Fruit fly (Drosophila melanogaster) whole organism, wandering third instar larva: Measurements from ENCODE around the gene colt.

Source experiments
- Abd-B ChIP-seq: fragments of >200 bp; optimal IDR thresholded peaks from 2 replicates; lab custom pipeline; 2017; ENCODE audit warnings: missing biosample characterization, missing genetic modification characterization
- CG32264 ChIP-seq: fragments of 200-800 bp; sonication (Bioruptor generic); optimal IDR thresholded peaks from 2 replicates; lab custom pipeline; 2016; ENCODE audit warnings: missing biosample characterization, missing genetic modification characterization
- CG9705 ChIP-seq: fragments of 200-800 bp; sonication (Bioruptor generic); optimal IDR thresholded peaks from 2 replicates; lab custom pipeline; 2018; ENCODE audit warnings: missing biosample characterization, mild to moderate bottlenecking, missing genetic modification characterization
- CrebA ChIP-seq: fragments of 200-800 bp; sonication (Bioruptor generic); optimal IDR thresholded peaks from 2 replicates; lab custom pipeline; 2016; ENCODE audit warnings: missing biosample characterization, mild to moderate bottlenecking, missing genetic modification characterization, borderline replicate concordance
- Dfd ChIP-seq: fragments of >200 bp; optimal IDR thresholded peaks from 2 replicates; lab custom pipeline; 2017; ENCODE audit warnings: missing biosample characterization, missing genetic modification characterization
- Dif ChIP-seq: fragments of 200-275, 200-300 bp; sonication (Bioruptor generic); optimal IDR thresholded peaks from 2 replicates; lab custom pipeline; 2018; ENCODE audit warnings: missing biosample characterization, missing genetic modification characterization; ENCODE audit not compliant: partially characterized antibody
- GATAd ChIP-seq: sonication (Bioruptor generic); optimal IDR thresholded peaks from 2 replicates; lab custom pipeline; 2016; ENCODE audit warnings: missing biosample characterization, missing genetic modification characterization
- HLH106 ChIP-seq: fragments of 200-800 bp; optimal IDR thresholded peaks from 3 replicates; lab custom pipeline; 2019; ENCODE audit warnings: missing biosample characterization, mild to moderate bottlenecking, missing genetic modification characterization, moderate library complexity
- Hnf4 ChIP-seq: fragments of 200-800 bp; sonication (Bioruptor generic); optimal IDR thresholded peaks from 2 replicates; lab custom pipeline; 2016; ENCODE audit warnings: missing biosample characterization, mild to moderate bottlenecking, missing genetic modification characterization
- Hr78 ChIP-seq: fragments of >200 bp; optimal IDR thresholded peaks from 2 replicates; lab custom pipeline; 2017; ENCODE audit warnings: missing biosample characterization, missing genetic modification characterization
- Hr83 ChIP-seq: fragments of 200-300 bp; sonication (Bioruptor generic); optimal IDR thresholded peaks from 2 replicates; lab custom pipeline; 2016; ENCODE audit warnings: missing biosample characterization, mild to moderate bottlenecking, missing genetic modification characterization, moderate library complexity; ENCODE audit not compliant: poor library complexity, severe bottlenecking
- Jra ChIP-seq: sonication (Bioruptor generic); optimal IDR thresholded peaks from 2 replicates; lab custom pipeline; 2016; ENCODE audit warnings: missing biosample characterization, missing genetic modification characterization
- Mio ChIP-seq: sonication (Bioruptor generic); optimal IDR thresholded peaks from 2 replicates; lab custom pipeline; 2016; ENCODE audit warnings: missing biosample characterization, missing genetic modification characterization
- Myc ChIP-seq: fragments of >200 bp; optimal IDR thresholded peaks from 2 replicates; lab custom pipeline; 2017
- N ChIP-seq: fragments of >200 bp; optimal IDR thresholded peaks from 2 replicates; lab custom pipeline; 2018; ENCODE audit warnings: missing biosample characterization, missing external identifiers, missing genetic modification characterization
- OdsH ChIP-seq: fragments of 200-800 bp; sonication (Bioruptor generic); optimal IDR thresholded peaks from 2 replicates; lab custom pipeline; 2016; ENCODE audit warnings: missing biosample characterization, mild to moderate bottlenecking, missing genetic modification characterization
- Rel ChIP-seq, 2 experiments: fragments of 200-800 bp; sonication (Bioruptor generic) in 1 of 2; optimal IDR thresholded peaks; 2 replicates in 1 of 2; 3 replicates in 1 of 2; lab custom pipeline; 2016 to 2019; ENCODE audit warnings: mild to moderate bottlenecking in 2 of 2, missing biosample characterization in 2 of 2, missing genetic modification characterization in 2 of 2, moderate library complexity in 1 of 2
- Sp1 ChIP-seq: fragments of 200-800 bp; sonication (Bioruptor generic); optimal IDR thresholded peaks from 3 replicates; lab custom pipeline; 2019; ENCODE audit warnings: missing biosample characterization, mild to moderate bottlenecking, missing genetic modification characterization, moderate library complexity
- Vsx2 ChIP-seq: fragments of 200-300, 225-300 bp; sonication (Bioruptor generic); optimal IDR thresholded peaks from 2 replicates; lab custom pipeline; 2018; ENCODE audit warnings: missing biosample characterization, missing genetic modification characterization; ENCODE audit not compliant: partially characterized antibody
- br ChIP-seq: fragments of 200-800 bp; sonication (Bioruptor generic); optimal IDR thresholded peaks from 2 replicates; lab custom pipeline; 2016; ENCODE audit warnings: missing biosample characterization, missing genetic modification characterization
- brk ChIP-seq: fragments of 200-800 bp; sonication (Bioruptor generic); optimal IDR thresholded peaks from 2 replicates; lab custom pipeline; 2016; ENCODE audit warnings: missing biosample characterization, mild to moderate bottlenecking, missing genetic modification characterization
- dl ChIP-seq, 2 experiments: fragments of 175-275, 200-275 bp in 1 of 2; fragments of 200-275 bp in 1 of 2; sonication (Bioruptor generic); optimal IDR thresholded peaks; lab custom pipeline; 2018; ENCODE audit warnings: mild to moderate bottlenecking in 2 of 2, missing biosample characterization in 2 of 2, missing genetic modification characterization in 2 of 2, moderate library complexity in 2 of 2; ENCODE audit not compliant: partially characterized antibody in 2 of 2, insufficient read depth in 1 of 2
- dmrt93B ChIP-seq: fragments of 200-800 bp; sonication (Bioruptor generic); optimal IDR thresholded peaks from 2 replicates; lab custom pipeline; 2018; ENCODE audit warnings: missing biosample characterization, mild to moderate bottlenecking, missing genetic modification characterization
- dsf ChIP-seq: sonication (Bioruptor generic); optimal IDR thresholded peaks from 2 replicates; lab custom pipeline; 2016; ENCODE audit warnings: missing biosample characterization, missing genetic modification characterization, borderline replicate concordance
- ey ChIP-seq: fragments of 200-800 bp; sonication (Bioruptor generic); optimal IDR thresholded peaks from 2 replicates; lab custom pipeline; 2016; ENCODE audit warnings: missing biosample characterization, missing genetic modification characterization
- foxo ChIP-seq, 2 experiments: fragments of 200-800 bp; sonication (Bioruptor generic); optimal IDR thresholded peaks; 2 replicates in 1 of 2; 3 replicates in 1 of 2; lab custom pipeline; 2016 to 2017; ENCODE audit warnings: missing biosample characterization in 2 of 2, missing genetic modification characterization in 2 of 2
- fru ChIP-seq: fragments of 200-800 bp; sonication (Bioruptor generic); optimal IDR thresholded peaks from 3 replicates; lab custom pipeline; 2016; ENCODE audit warnings: missing biosample characterization, mild to moderate bottlenecking, missing genetic modification characterization
- h ChIP-seq: fragments of 200-800 bp; sonication (Bioruptor generic); optimal IDR thresholded peaks from 3 replicates; lab custom pipeline; 2016; ENCODE audit warnings: missing biosample characterization, mild to moderate bottlenecking, missing genetic modification characterization
- jim ChIP-seq: fragments of 175-275, 200-325 bp; sonication (Bioruptor generic); optimal IDR thresholded peaks from 2 replicates; lab custom pipeline; 2016; ENCODE audit warnings: missing biosample characterization, mild to moderate bottlenecking, missing genetic modification characterization
- lola ChIP-seq: fragments of >200 bp; optimal IDR thresholded peaks from 2 replicates; lab custom pipeline; 2017; ENCODE audit warnings: missing biosample characterization, missing genetic modification characterization
- pan ChIP-seq: fragments of >200 bp; optimal IDR thresholded peaks from 2 replicates; lab custom pipeline; 2017
- psq ChIP-seq: fragments of 200-800 bp; sonication (Bioruptor generic); optimal IDR thresholded peaks from 3 replicates; lab custom pipeline; 2017; ENCODE audit warnings: missing biosample characterization, mild to moderate bottlenecking, missing genetic modification characterization, moderate library complexity
- rgr ChIP-seq: fragments of 200-800 bp; sonication (Bioruptor generic); optimal IDR thresholded peaks from 3 replicates; lab custom pipeline; 2016; ENCODE audit warnings: missing biosample characterization, mild to moderate bottlenecking, missing genetic modification characterization
- sage ChIP-seq: fragments of 200-800 bp; sonication (Bioruptor generic); optimal IDR thresholded peaks from 2 replicates; lab custom pipeline; 2016; ENCODE audit warnings: missing biosample characterization, mild to moderate bottlenecking, missing genetic modification characterization
- sv ChIP-seq: fragments of 200-800 bp; sonication (Bioruptor generic); optimal IDR thresholded peaks from 3 replicates; lab custom pipeline; 2016; ENCODE audit warnings: missing biosample characterization, missing genetic modification characterization
- tai ChIP-seq: sonication (Bioruptor generic); optimal IDR thresholded peaks from 2 replicates; lab custom pipeline; 2016; ENCODE audit warnings: missing biosample characterization, missing genetic modification characterization
- usp ChIP-seq: fragments of >200 bp; optimal IDR thresholded peaks from 2 replicates; lab custom pipeline; 2017; ENCODE audit warnings: missing biosample characterization, missing genetic modification characterization
- woc ChIP-seq: sonication (Bioruptor generic); optimal IDR thresholded peaks from 2 replicates; lab custom pipeline; 2016; ENCODE audit warnings: missing biosample characterization, mild to moderate bottlenecking, missing genetic modification characterization

Gene colt

dm6 chr2L:2760288-2760687 is 9.6 kb downstream of the colt start:
- TF ChIP-seq OdsH (no peak), br (GFP tag; lab: Kevin White, UChicago) (no peak), sv (GFP tag; lab: Kevin White, UChicago) (no peak), lola (GFP tag; lab: Kevin White, UChicago) (no peak), CrebA (GFP tag; lab: Kevin White, UChicago) (no peak), jim (no peak), h (GFP tag; lab: Kevin White, UChicago) (no peak), GATAd (no peak), Hnf4 (GFP tag; lab: Kevin White, UChicago) (no peak), Mio (GFP tag; lab: Kevin White, UChicago) (no peak), Rel (GFP tag; optimal IDR thresholded peaks at IDR 0.05; lab: Kevin White, UChicago) (no peak), Rel (tag; optimal IDR thresholded peaks at IDR 0.05; lab: Kevin White, UChicago) (no peak), CG9705 (GFP tag; lab: Kevin White, UChicago) (no peak), dmrt93B (GFP tag; lab: Kevin White, UChicago) (no peak), psq (GFP tag; lab: Kevin White, UChicago) (no peak), tai (GFP tag; lab: Kevin White, UChicago) (no peak)
- TF ChIP-seq, all 38 proteins: peak for 0

dm6 chr2L:2759654-2760053 is 10.2 kb downstream of the colt start, which contains the start of the genes HemK2, Snapin and Tnpo-SR:
Gene HemK2, minus strand, starts transcription at chr2L:2759677.
Gene Snapin, minus strand, starts transcription at chr2L:2759677.
Gene Tnpo-SR, plus strand, starts transcription at chr2L:2759924.
- TF ChIP-seq dsf (GFP tag; lab: Kevin White, UChicago) (peak; percentile 90), ey (GFP tag; lab: Kevin White, UChicago) (peak; percentile 92), Mio (GFP tag; lab: Kevin White, UChicago) (peak; percentile 8), foxo (GFP tag; optimal IDR thresholded peaks at IDR 0.05; lab: Kevin White, UChicago) (peak; percentile 75 to 95), fru (peak; percentile 92), Myc (lab: Kevin White, UChicago) (peak; percentile 18), br (GFP tag; lab: Kevin White, UChicago) (peak; percentile 91), pan (lab: Kevin White, UChicago) (no peak), GATAd (no peak), Jra (GFP tag; lab: Kevin White, UChicago) (peak; percentile 94), Rel (GFP tag; optimal IDR thresholded peaks at IDR 0.05; lab: Kevin White, UChicago) (peak; percentile 30), Rel (tag; optimal IDR thresholded peaks at IDR 0.05; lab: Kevin White, UChicago) (peak; percentile 80), Hr83 (peak; percentile 88), OdsH (peak; percentile 93), Abd-B (GFP tag; lab: Kevin White, UChicago) (no peak), psq (GFP tag; lab: Kevin White, UChicago) (peak; percentile 89), Sp1 (GFP tag; lab: Kevin White, UChicago) (peak; percentile 92), HLH106 (tag; lab: Kevin White, UChicago) (peak; percentile 97), sv (GFP tag; lab: Kevin White, UChicago) (peak; percentile 81), woc (peak; percentile 90), Dfd (GFP tag; lab: Kevin White, UChicago) (no peak), lola (GFP tag; lab: Kevin White, UChicago) (no peak), Dif (no peak), h (GFP tag; lab: Kevin White, UChicago) (peak; percentile 97), dl (GFP tag; optimal IDR thresholded peaks at IDR 0.05; lab: Kevin White, UChicago; ENCODE audit: insufficient read depth in 1 of 2, partially characterized antibody in 2 of 2) (no peak), Hr78 (no peak), tai (GFP tag; lab: Kevin White, UChicago) (no peak), CG9705 (GFP tag; lab: Kevin White, UChicago) (peak; percentile 93), Hnf4 (GFP tag; lab: Kevin White, UChicago) (peak; percentile 95), CG32264 (GFP tag; lab: Kevin White, UChicago) (peak; percentile 84), usp (GFP tag; lab: Kevin White, UChicago) (no peak), N (GFP tag; lab: Kevin White, UChicago) (no peak), jim (peak; percentile 50), brk (GFP tag; lab: Kevin White, UChicago) (no peak), Vsx2 (GFP tag; lab: Kevin White, UChicago) (no peak), sage (GFP tag; lab: Kevin White, UChicago) (peak; percentile 89), dmrt93B (GFP tag; lab: Kevin White, UChicago) (peak; percentile 88), rgr (GFP tag; lab: Kevin White, UChicago) (peak; percentile 94), CrebA (GFP tag; lab: Kevin White, UChicago) (no peak)
- TF ChIP-seq, all 38 proteins: peak for 24
